Fruit fly (Drosophila melanogaster) whole organism, embryonic: ENCODE results near the gene Gyc88E.

Source experiments
- Abd-B ChIP-seq: fragments of 200-800 bp; sonication (Bioruptor generic); optimal IDR thresholded peaks from 2 replicates; lab custom pipeline; 2018; ENCODE audit warnings: missing biosample characterization, mild to moderate bottlenecking, missing genetic modification characterization, moderate library complexity
- Atf3 ChIP-seq: fragments of 200-800 bp; sonication (Bioruptor generic); optimal IDR thresholded peaks from 3 replicates; lab custom pipeline; 2016; ENCODE audit warnings: missing biosample characterization, missing genetic modification characterization
- B-H1 ChIP-seq: fragments of 200-800 bp; sonication (Bioruptor generic); IDR thresholded peaks from 3 replicates; pipeline ENCODE4 v1.3.6; 2022; ENCODE audit warnings: missing biosample characterization, missing genetic modification characterization
- Blimp-1 ChIP-seq: fragments of 200-800 bp; sonication (Bioruptor generic); optimal IDR thresholded peaks from 3 replicates; lab custom pipeline; 2018; ENCODE audit warnings: missing biosample characterization, missing genetic modification characterization, mild to moderate bottlenecking, moderate library complexity, missing genetic modification reagents
- CG11504 ChIP-seq: fragments of 200-800 bp; sonication (Bioruptor generic); optimal IDR thresholded peaks from 3 replicates; lab custom pipeline; 2019; ENCODE audit warnings: missing biosample characterization, mild to moderate bottlenecking, missing genetic modification characterization, moderate library complexity
- CG12659 ChIP-seq: fragments of 200-800 bp; sonication (Bioruptor generic); optimal IDR thresholded peaks from 3 replicates; lab custom pipeline; 2017; ENCODE audit warnings: mild to moderate bottlenecking, missing biosample characterization, missing genetic modification reagents, missing genetic modification characterization
- CG12769 ChIP-seq: fragments of 200-800 bp; sonication (Bioruptor generic); optimal IDR thresholded peaks from 2 replicates; lab custom pipeline; 2019; ENCODE audit warnings: missing biosample characterization, mild to moderate bottlenecking, missing genetic modification characterization, moderate library complexity
- CG13424 ChIP-seq: fragments of 200-800 bp; sonication (Bioruptor generic); optimal IDR thresholded peaks from 2 replicates; lab custom pipeline; 2019; ENCODE audit warnings: missing biosample characterization, mild to moderate bottlenecking, missing genetic modification characterization, moderate library complexity
- CG17328 ChIP-seq: fragments of 200-800 bp; sonication (Bioruptor generic); IDR thresholded peaks from 2 replicates; pipeline ENCODE4 v1.3.6; 2022; ENCODE audit warnings: missing biosample characterization, missing genetic modification characterization
- CG2889 ChIP-seq: fragments of 200-800 bp; sonication (Bioruptor generic); IDR thresholded peaks from 3 replicates; pipeline ENCODE4 v1.3.6; 2022; ENCODE audit warnings: missing biosample characterization, missing genetic modification characterization
- CG30020 ChIP-seq: fragments of 200-800 bp; optimal IDR thresholded peaks from 2 replicates; lab custom pipeline; 2019; ENCODE audit warnings: missing biosample characterization, mild to moderate bottlenecking, missing genetic modification characterization, moderate library complexity
- CG34376 ChIP-seq: fragments of 200-800 bp; sonication (Bioruptor generic); optimal IDR thresholded peaks from 2 replicates; lab custom pipeline; 2018; ENCODE audit warnings: missing biosample characterization, mild to moderate bottlenecking, missing genetic modification characterization
- CG3995 ChIP-seq: fragments of 200-800 bp; sonication (Bioruptor generic); optimal IDR thresholded peaks from 3 replicates; lab custom pipeline; 2016; ENCODE audit warnings: missing biosample characterization, missing genetic modification characterization
- CG4424 ChIP-seq: fragments of 200-800 bp; sonication (Bioruptor generic); optimal IDR thresholded peaks from 3 replicates; lab custom pipeline; 2016; ENCODE audit warnings: missing biosample characterization, missing genetic modification characterization
- CG6791 ChIP-seq: fragments of 200-800 bp; sonication (Bioruptor generic); IDR thresholded peaks from 3 replicates; pipeline ENCODE4 v1.3.6; 2022; ENCODE audit warnings: missing biosample characterization, missing genetic modification characterization; ENCODE audit not compliant: partially characterized antibody
- CG8359 ChIP-seq: fragments of 200-800 bp; sonication (Bioruptor generic); optimal IDR thresholded peaks from 2 replicates; lab custom pipeline; 2017; ENCODE audit warnings: missing biosample characterization, mild to moderate bottlenecking, missing genetic modification characterization, borderline replicate concordance
- CG8388 ChIP-seq: fragments of 200-800 bp; sonication (Bioruptor generic); optimal IDR thresholded peaks from 2 replicates; lab custom pipeline; 2019; ENCODE audit warnings: missing biosample characterization, mild to moderate bottlenecking, missing genetic modification characterization, moderate library complexity
- CG8478 ChIP-seq: fragments of >200 bp; optimal IDR thresholded peaks from 2 replicates; lab custom pipeline; 2018
- CTCF ChIP-seq: fragments of 200-800 bp; sonication (Bioruptor generic); optimal IDR thresholded peaks from 2 replicates; lab custom pipeline; 2017; ENCODE audit warnings: missing biosample characterization, mild to moderate bottlenecking, missing genetic modification characterization, moderate library complexity
- CkIIα-i1 ChIP-seq: fragments of 200-800 bp; sonication (Bioruptor generic); IDR thresholded peaks from 2 replicates; pipeline ENCODE4 v1.3.6; 2022; ENCODE audit warnings: missing biosample characterization, missing genetic modification characterization
- D19A ChIP-seq: fragments of 200-800 bp; optimal IDR thresholded peaks from 3 replicates; lab custom pipeline; 2019; ENCODE audit warnings: missing biosample characterization, mild to moderate bottlenecking, missing genetic modification characterization, moderate library complexity
- Dek ChIP-seq: fragments of 200-800 bp; sonication (Bioruptor generic); optimal IDR thresholded peaks from 3 replicates; lab custom pipeline; 2019; ENCODE audit warnings: missing biosample characterization, mild to moderate bottlenecking, missing genetic modification characterization, moderate library complexity
- Dll ChIP-seq: fragments of 200-800 bp; sonication (Bioruptor generic); IDR thresholded peaks from 4 replicates; pipeline ENCODE4 v1.3.6; 2022; ENCODE audit warnings: missing biosample characterization, missing genetic modification characterization; ENCODE audit not compliant: partially characterized antibody
- Eip74EF ChIP-seq, 2 experiments: fragments of 200-800 bp in 1 of 2; fragments of >200 bp in 1 of 2; sonication (Bioruptor generic) in 1 of 2; optimal IDR thresholded peaks; 2 replicates each; lab custom pipeline; 2017 to 2019; ENCODE audit warnings: missing biosample characterization in 2 of 2, missing genetic modification characterization in 2 of 2, mild to moderate bottlenecking in 1 of 2, moderate library complexity in 1 of 2
- Elba2 ChIP-seq: fragments of 200-800 bp; sonication (Bioruptor generic); optimal IDR thresholded peaks from 3 replicates; lab custom pipeline; 2016; ENCODE audit warnings: missing biosample characterization, missing genetic modification characterization
- Gug ChIP-seq: fragments of 200-800 bp; sonication (Bioruptor generic); IDR thresholded peaks from 4 replicates; pipeline ENCODE4 v1.3.6; 2022; ENCODE audit warnings: missing biosample characterization, missing genetic modification characterization
- HHEX ChIP-seq: fragments of 200-800 bp; sonication (Bioruptor generic); optimal IDR thresholded peaks from 3 replicates; lab custom pipeline; 2017; ENCODE audit warnings: missing biosample characterization, mild to moderate bottlenecking, missing genetic modification characterization, missing genetic modification reagents
- Hr39 ChIP-seq: fragments of >200 bp; optimal IDR thresholded peaks from 2 replicates; lab custom pipeline; 2017
- Max ChIP-seq: fragments of 200-800 bp; sonication (Bioruptor generic); optimal IDR thresholded peaks from 2 replicates; lab custom pipeline; 2016; ENCODE audit warnings: missing biosample characterization, mild to moderate bottlenecking, missing genetic modification characterization
- NFAT ChIP-seq: fragments of 200-800 bp; sonication (Bioruptor generic); IDR thresholded peaks from 2 replicates; pipeline ENCODE4 v1.3.6; 2022; ENCODE audit warnings: missing biosample characterization, missing genetic modification characterization
- Nf-YC ChIP-seq: fragments of 200-800 bp; optimal IDR thresholded peaks from 3 replicates; lab custom pipeline; 2019; ENCODE audit warnings: missing biosample characterization, mild to moderate bottlenecking, missing genetic modification characterization, moderate library complexity
- Oli ChIP-seq: fragments of 200-800 bp; sonication (Bioruptor generic); optimal IDR thresholded peaks from 2 replicates; lab custom pipeline; 2018; ENCODE audit warnings: missing biosample characterization, mild to moderate bottlenecking, missing genetic modification characterization, moderate library complexity
- Poxn ChIP-seq: fragments of 200-800 bp; sonication (Bioruptor generic); IDR thresholded peaks from 2 replicates; pipeline ENCODE4 v1.3.6; 2022; ENCODE audit warnings: missing biosample characterization, missing genetic modification characterization
- bowl ChIP-seq: fragments of 200-800 bp; sonication (Bioruptor generic); IDR thresholded peaks from 2 replicates; pipeline ENCODE4 v1.3.6; 2022; ENCODE audit warnings: missing biosample characterization, missing genetic modification characterization
- chm ChIP-seq: fragments of 200-800 bp; sonication (Bioruptor generic); IDR thresholded peaks from 2 replicates; pipeline ENCODE4 v1.3.6; 2022; ENCODE audit warnings: missing biosample characterization, missing genetic modification characterization
- crc ChIP-seq: fragments of 200-800 bp; sonication (Bioruptor generic); optimal IDR thresholded peaks from 2 replicates; lab custom pipeline; 2016; ENCODE audit warnings: missing biosample characterization, missing genetic modification characterization
- ewg ChIP-seq: fragments of 200-800 bp; sonication (Bioruptor generic); optimal IDR thresholded peaks from 3 replicates; lab custom pipeline; 2017; ENCODE audit warnings: mild to moderate bottlenecking, missing biosample characterization, missing genetic modification reagents, missing genetic modification characterization
- hkb ChIP-seq, 2 experiments: fragments of 200-800 bp in 1 of 2; fragments of >200 bp in 1 of 2; sonication (Bioruptor generic) in 1 of 2; IDR thresholded peaks in 1 of 2; optimal IDR thresholded peaks in 1 of 2; 2 replicates each; pipeline versions ENCODE4 v1.3.6 to Lab custom; 2017 to 2022; ENCODE audit warnings: missing biosample characterization in 1 of 2, missing genetic modification characterization in 1 of 2
- inv ChIP-seq: fragments of 200-800 bp; sonication (Bioruptor generic); IDR thresholded peaks from 2 replicates; pipeline ENCODE4 v1.3.6; 2022; ENCODE audit warnings: missing biosample characterization, missing genetic modification characterization; ENCODE audit not compliant: partially characterized antibody
- nom ChIP-seq: fragments of 200-800 bp; sonication (Bioruptor generic); optimal IDR thresholded peaks from 2 replicates; lab custom pipeline; 2017; ENCODE audit warnings: missing biosample characterization, missing genetic modification characterization, mild to moderate bottlenecking, moderate library complexity, missing genetic modification reagents
- pan ChIP-seq, 4 experiments: fragments of >200 bp in 3 of 4; fragments of 200-800 bp in 1 of 4; sonication (Bioruptor generic) in 1 of 4; optimal IDR thresholded peaks in 3 of 4; IDR thresholded peaks in 1 of 4; 2 replicates each; pipeline versions ENCODE4 v1.3.6 to Lab custom; 2017 to 2022; ENCODE audit warnings: missing biosample characterization in 2 of 4, missing genetic modification characterization in 2 of 4, mixed read lengths in 1 of 4
- rib ChIP-seq: fragments of 200-800 bp; sonication (Bioruptor generic); IDR thresholded peaks from 2 replicates; pipeline ENCODE4 v1.3.6; 2022; ENCODE audit warnings: missing biosample characterization, missing genetic modification characterization
- row ChIP-seq: fragments of 200-800 bp; sonication (Bioruptor generic); IDR thresholded peaks from 3 replicates; pipeline ENCODE4 v1.3.6; 2022; ENCODE audit warnings: missing biosample characterization, missing genetic modification characterization
- sr ChIP-seq: fragments of 200-800 bp; sonication (Bioruptor generic); IDR thresholded peaks from 3 replicates; pipeline ENCODE4 v1.3.6; 2022; ENCODE audit warnings: missing biosample characterization, missing genetic modification characterization
- stc ChIP-seq: fragments of 200-800 bp; sonication (Bioruptor generic); IDR thresholded peaks from 2 replicates; pipeline ENCODE4 v1.3.6; 2022; ENCODE audit warnings: missing biosample characterization, missing genetic modification characterization
- tup ChIP-seq: fragments of 200-800 bp; sonication (Bioruptor generic); optimal IDR thresholded peaks from 2 replicates; lab custom pipeline; 2016; ENCODE audit warnings: missing biosample characterization, mild to moderate bottlenecking, missing genetic modification characterization, moderate library complexity
- twi ChIP-seq: fragments of 200-800 bp; optimal IDR thresholded peaks from 2 replicates; lab custom pipeline; 2019; ENCODE audit warnings: missing biosample characterization, mild to moderate bottlenecking, missing genetic modification characterization, moderate library complexity
- unpg ChIP-seq: fragments of 200-800 bp; sonication (Bioruptor generic); optimal IDR thresholded peaks from 3 replicates; lab custom pipeline; 2018; ENCODE audit warnings: missing biosample characterization, mild to moderate bottlenecking, missing genetic modification characterization, moderate library complexity

Gyc88E gene

DNA sequence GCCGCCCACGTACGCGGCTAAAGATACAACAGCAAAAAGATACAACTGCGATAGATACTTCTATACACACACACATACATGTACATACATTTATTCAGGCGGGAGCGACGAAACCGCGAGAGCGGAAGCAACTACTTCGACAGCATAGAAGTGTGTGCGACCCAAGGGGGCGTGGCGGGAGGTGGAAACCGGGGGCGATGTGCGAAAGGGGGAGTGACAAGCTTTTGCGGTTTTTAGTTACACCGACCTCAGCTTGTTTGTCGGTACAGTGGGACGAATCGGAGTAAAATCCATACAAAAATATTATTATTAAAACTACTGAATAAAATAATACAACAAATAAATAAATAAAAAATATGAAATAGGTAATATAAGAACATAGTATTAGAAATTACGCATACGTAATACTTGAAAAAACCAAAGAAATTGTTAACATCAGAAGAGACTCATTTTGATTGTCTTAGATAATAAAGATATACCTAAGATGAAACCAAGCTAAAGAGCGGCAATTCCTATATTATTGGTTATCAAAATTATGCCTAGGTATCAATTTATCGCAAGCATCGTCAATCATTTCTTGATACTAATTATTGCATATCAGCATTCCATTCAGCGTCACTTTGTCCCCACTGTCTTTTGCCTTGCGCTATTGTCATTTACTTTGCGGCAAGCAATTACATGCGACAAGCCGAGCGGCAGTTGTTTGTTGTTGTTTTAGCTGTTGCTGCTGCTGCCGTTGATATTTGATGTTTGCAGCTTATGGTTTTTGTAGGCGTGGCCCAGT, 21.3 kb upstream of the Gyc88E start:
- TF ChIP-seq D19A (tag; lab: Kevin White, UChicago) (peak; percentile 39), CG34376 (GFP tag; lab: Kevin White, UChicago) (no peak), CG2889 (no peak), HHEX (GFP tag; lab: Kevin White, UChicago) (peak; percentile 41), chm (GFP tag; lab: Robert Waterston, UW) (no peak), CG6791 (GFP tag; lab: Robert Waterston, UW) (no peak), Dek (tag; lab: Kevin White, UChicago) (peak; percentile 24), Blimp-1 (GFP tag; lab: Kevin White, UChicago) (peak; percentile 16), Poxn (GFP tag; lab: Robert Waterston, UW) (no peak), NFAT (GFP tag; lab: Robert Waterston, UW) (0 out of 2 replicates have a peak, but pooled peaks have one; percentile 30), CG8388 (GFP tag; lab: Kevin White, UChicago) (peak; percentile 36), inv (GFP tag; lab: Robert Waterston, UW) (no peak), CkIIα-i1 (GFP tag; lab: Robert Waterston, UW) (no peak), CG17328 (GFP tag; lab: Robert Waterston, UW) (0 out of 2 replicates have a peak, but pooled peaks have one; percentile 15), twi (no peak), CG4424 (GFP tag; lab: Kevin White, UChicago) (peak; percentile 46), CG30020 (no peak), Nf-YC (tag; lab: Kevin White, UChicago) (peak; percentile 43), CG12659 (GFP tag; lab: Kevin White, UChicago) (peak; percentile 40), CG12769 (tag; lab: Kevin White, UChicago) (peak; percentile 51), nom (GFP tag; lab: Kevin White, UChicago) (no peak), B-H1 (GFP tag; lab: Robert Waterston, UW) (no peak), Gug (GFP tag; lab: Robert Waterston, UW) (no peak), Oli (tag; lab: Kevin White, UChicago) (peak; percentile 65), rib (peak; percentile 80), Max (GFP tag; lab: Kevin White, UChicago) (peak; percentile 25), row (peak; percentile 51; the same call in 2 of the 3 replicates), CTCF (GFP tag; lab: Kevin White, UChicago) (no peak), ewg (GFP tag; lab: Kevin White, UChicago) (peak; percentile 13), CG13424 (tag; lab: Kevin White, UChicago) (peak; percentile 43), stc (GFP tag; lab: Robert Waterston, UW) (no peak), CG8359 (no peak), unpg (GFP tag; lab: Kevin White, UChicago) (peak; percentile 24), hkb (optimal IDR thresholded peaks at IDR 0.05; lab: Kevin White, UChicago) (no peak), hkb (GFP tag; IDR thresholded peaks at IDR 0.05; lab: Robert Waterston, UW) (no peak), CG3995 (GFP tag; lab: Kevin White, UChicago) (no peak), Eip74EF (GFP tag; optimal IDR thresholded peaks at IDR 0.05; lab: Kevin White, UChicago) (peak in 1 of 2 experiments; percentile 34), CG11504 (tag; lab: Kevin White, UChicago) (peak; percentile 72), Elba2 (GFP tag; lab: Kevin White, UChicago) (no peak), tup (GFP tag; lab: Kevin White, UChicago) (no peak), Abd-B (GFP tag; lab: Kevin White, UChicago) (peak; percentile 40), crc (no peak), CG8478 (lab: Kevin White, UChicago) (no peak), pan (optimal IDR thresholded peaks at IDR 0.05; lab: Kevin White, UChicago) (no peak), pan (GFP tag; optimal IDR thresholded peaks at IDR 0.05 in 1 of 2, IDR thresholded peaks at IDR 0.05 in 1 of 2) (no peak), bowl (no peak), sr (GFP tag; lab: Robert Waterston, UW) (peak; percentile 62; the same call in 2 of the 3 replicates), Hr39 (lab: Kevin White, UChicago) (no peak), Atf3 (GFP tag; lab: Kevin White, UChicago) (no peak), Dll (no peak)
